2 fruit fly cellular contexts compared by ENCODE assay signal in genomic region chr2L:18719583-18719982, dm6.
TF ChIP-seq lines count a peak whose summit lies in the region.

No protein-coding gene starts in this region.

- no peak for TF ChIP-seq CTCF in whole organism, embryonic (GFP tag; optimal IDR thresholded peaks at IDR 0.05; lab: Kevin White, UChicago)

TF ChIP-seq in whole organism, embryonic, 481 proteins besides CTCF, POLR2A, EP300 and RAD21:
- TF ChIP-seq tio (GFP tag; optimal IDR thresholded peaks at IDR 0.05; lab: Kevin White, UChicago): no peak
- TF ChIP-seq Elba2 (GFP tag; optimal IDR thresholded peaks at IDR 0.05; lab: Kevin White, UChicago): no peak
- TF ChIP-seq Drgx (GFP tag; IDR thresholded peaks at IDR 0.05; lab: Robert Waterston, UW): 0 out of 2 replicates have a peak, but pooled peaks have one; percentile 23
- no peak for TF ChIP-seq pita (GFP tag; optimal IDR thresholded peaks at IDR 0.05; lab: Kevin White, UChicago)
- no peak for TF ChIP-seq Lpt (GFP tag; optimal IDR thresholded peaks at IDR 0.05; lab: Kevin White, UChicago)
- TF ChIP-seq Gsc (GFP tag; IDR thresholded peaks at IDR 0.05; lab: Robert Waterston, UW): no peak
TF ChIP-seq in whole organism, embryonic: peak in this region for 1.

TF ChIP-seq in whole organism, prepupa, 60 proteins besides CTCF, POLR2A, EP300 and RAD21:
- TF ChIP-seq Hr4 (GFP tag; optimal IDR thresholded peaks at IDR 0.05; lab: Kevin White, UChicago) (peak; percentile 74), Met (GFP tag; optimal IDR thresholded peaks at IDR 0.05; lab: Kevin White, UChicago) (no peak), CG3919 (GFP tag; optimal IDR thresholded peaks at IDR 0.05; lab: Kevin White, UChicago) (no peak), dsx (GFP tag; optimal IDR thresholded peaks at IDR 0.05; lab: Kevin White, UChicago; ENCODE audit: poor library complexity, severe bottlenecking) (peak; percentile 13), Blimp-1 (GFP tag; optimal IDR thresholded peaks at IDR 0.05; lab: Kevin White, UChicago) (no peak), CG15336 (GFP tag; IDR thresholded peaks at IDR 0.05; lab: Robert Waterston, UW) (0 out of 2 replicates have a peak, but pooled peaks have one; percentile 19), CG7368 (GFP tag; optimal IDR thresholded peaks at IDR 0.05; lab: Kevin White, UChicago) (no peak), Eip78C (GFP tag; lab: Kevin White, UChicago) (peak; percentile 59), CG4318 (GFP tag; optimal IDR thresholded peaks at IDR 0.05; lab: Kevin White, UChicago) (peak; percentile 34), achi (GFP tag; optimal IDR thresholded peaks at IDR 0.05; lab: Kevin White, UChicago) (no peak), Sox102F (GFP tag; optimal IDR thresholded peaks at IDR 0.05; lab: Kevin White, UChicago) (no peak), CG8119 (GFP tag; IDR thresholded peaks at IDR 0.05; lab: Robert Waterston, UW) (peak; percentile 41; the same call in 1 of the 3 replicates), CG32006 (GFP tag; optimal IDR thresholded peaks at IDR 0.05; lab: Kevin White, UChicago) (peak; percentile 70), CG10631 (GFP tag; optimal IDR thresholded peaks at IDR 0.05; lab: Kevin White, UChicago) (no peak), Gug (GFP tag; IDR thresholded peaks at IDR 0.05; lab: Robert Waterston, UW) (no peak), CG3032 (tag; optimal IDR thresholded peaks at IDR 0.05; lab: Kevin White, UChicago) (no peak), pdm3 (GFP tag; optimal IDR thresholded peaks at IDR 0.05; lab: Kevin White, UChicago) (no peak), eg (GFP tag; IDR thresholded peaks at IDR 0.05; lab: Robert Waterston, UW) (0 out of 3 replicates have a peak, but pooled peaks have one; percentile 30), CG6163 (GFP tag; IDR thresholded peaks at IDR 0.05; lab: Robert Waterston, UW) (no peak)
